Worm (Caenorhabditis elegans) whole organism, L1 larva: ENCODE measurements around the gene F46F5.14.

Source experiments
- Y116A8C.19 ChIP-seq: sonication (generic microtip); optimal IDR thresholded peaks from 2 replicates; lab custom pipeline; 2016; ENCODE audit warnings: missing compliant biosample characterization, missing genetic modification characterization, borderline replicate concordance
- blmp-1 ChIP-seq: fragments of 150-350 bp; optimal IDR thresholded peaks from 2 replicates; lab custom pipeline; 2014; ENCODE audit warnings: missing biosample characterization, missing genetic modification characterization
- efl-1 ChIP-seq, 4 experiments: fragments of 150-350 bp; optimal IDR thresholded peaks in 3 of 4; peaks in 1 of 4; 1 replicate in 1 of 4; 2 replicates in 3 of 4; lab custom pipeline; 2014; ENCODE audit warnings: missing biosample characterization in 2 of 4, missing genetic modification characterization in 2 of 4, missing genetic modification reagents in 2 of 4
- egl-13 ChIP-seq: sonication (generic microtip); optimal IDR thresholded peaks from 2 replicates; lab custom pipeline; 2016; ENCODE audit warnings: missing genotype, missing genetic modification reagents, missing genetic modification characterization, missing compliant biosample characterization
- egl-27 ChIP-seq, 2 experiments: fragments of 150-350 bp in 1 of 2; sonication (generic microtip); optimal IDR thresholded peaks; 3 replicates each; lab custom pipeline; 2017 to 2018; ENCODE audit warnings: missing biosample characterization in 2 of 2, missing genetic modification characterization in 2 of 2, missing genetic modification reagents in 2 of 2
- hlh-4 ChIP-seq: sonication (generic microtip); optimal IDR thresholded peaks from 2 replicates; lab custom pipeline; 2016; ENCODE audit warnings: mild to moderate bottlenecking, missing genetic modification characterization, missing compliant biosample characterization
- lin-39 ChIP-seq: fragments of 150-350 bp; optimal IDR thresholded peaks from 2 replicates; lab custom pipeline; 2014; ENCODE audit warnings: missing biosample characterization, missing genetic modification reagents, missing genetic modification characterization
- nhr-11 ChIP-seq: fragments of 150-350 bp; optimal IDR thresholded peaks from 2 replicates; lab custom pipeline; 2014; ENCODE audit warnings: missing biosample characterization, missing genetic modification characterization
- ztf-4 ChIP-seq: fragments of 150-350 bp; optimal IDR thresholded peaks from 2 replicates; lab custom pipeline; 2014; ENCODE audit warnings: missing biosample characterization, missing genetic modification characterization

- TF ChIP-seq egl-27 (tag; optimal IDR thresholded peaks at IDR 0.05; lab: Kevin White, UChicago) (no peak), nhr-11 (no peak), Y116A8C.19 (tag; lab: Kevin White, UChicago) (no peak), egl-13 (tag; lab: Kevin White, UChicago) (no peak), ztf-4 (tag; lab: Kevin White, UChicago) (no peak), efl-1 (optimal IDR thresholded peaks at IDR 0.05; lab: Kevin White, UChicago) (no peak), efl-1 (GFP tag; optimal IDR thresholded peaks at IDR 0.05 in 1 of 2; lab: Kevin White, UChicago) (no peak), hlh-4 (tag; lab: Kevin White, UChicago) (no peak), lin-39 (tag; lab: Kevin White, UChicago) (no peak), blmp-1 (no peak)
These were observed 49.6 kb upstream of the F46F5.14 start, which contains the start of gene snt-6 for ce11 chrII:750155-750554.
